Fruit fly (Drosophila melanogaster): ENCODE measurements around the gene CG11594.

Gene CG11594

dm6 chr3L:3977622-3978355 lies 48.0 kb downstream of the CG11594 start:
- TF ChIP-seq pan (optimal IDR thresholded peaks at IDR 0.05) (no peak), psq (optimal IDR thresholded peaks at IDR 0.05) (no peak), EcR (GFP tag; optimal IDR thresholded peaks at IDR 0.05) (no peak), Dll (optimal IDR thresholded peaks at IDR 0.05) (no peak), CG8478 (optimal IDR thresholded peaks at IDR 0.05) (no peak), usp (GFP tag; optimal IDR thresholded peaks at IDR 0.05) (no peak)

- TF ChIP-seq EcR (GFP tag; optimal IDR thresholded peaks at IDR 0.05) (no peak), usp (GFP tag; optimal IDR thresholded peaks at IDR 0.05) (no peak), CG8478 (optimal IDR thresholded peaks at IDR 0.05) (no peak), Dll (optimal IDR thresholded peaks at IDR 0.05) (no peak), pan (optimal IDR thresholded peaks at IDR 0.05) (no peak), psq (optimal IDR thresholded peaks at IDR 0.05) (no peak)
These were observed 49.4 kb downstream of the CG11594 start for dm6 chr3L:3976438-3976837.

Data from whole organism.